Fruit fly (Drosophila melanogaster) whole organism, embryonic: ENCODE results near the gene CG7058.

ENCODE experiments used
- BtbVII ChIP-seq: fragments of 200-800 bp; sonication (Bioruptor generic); optimal IDR thresholded peaks from 3 replicates; lab custom pipeline; 2017; ENCODE audit warnings: missing biosample characterization, mild to moderate bottlenecking, missing genetic modification characterization
- Bteb2 ChIP-seq: fragments of 200-800 bp; sonication (Bioruptor generic); optimal IDR thresholded peaks from 2 replicates; lab custom pipeline; 2016; ENCODE audit warnings: missing biosample characterization, missing genetic modification characterization
- CG13123 ChIP-seq: fragments of 200-800 bp; sonication (Bioruptor generic); optimal IDR thresholded peaks from 2 replicates; lab custom pipeline; 2016; ENCODE audit warnings: missing biosample characterization, missing genetic modification characterization
- CG1529 ChIP-seq: fragments of 200-800 bp; sonication (Bioruptor generic); optimal IDR thresholded peaks from 3 replicates; lab custom pipeline; 2018; ENCODE audit warnings: missing biosample characterization, missing genetic modification characterization
- CG17359 ChIP-seq: fragments of 200-800 bp; sonication (Bioruptor generic); optimal IDR thresholded peaks from 3 replicates; lab custom pipeline; 2018; ENCODE audit warnings: missing biosample characterization, mild to moderate bottlenecking, missing genetic modification characterization, moderate library complexity
- CG1792 ChIP-seq: fragments of 200-800 bp; sonication (Bioruptor generic); optimal IDR thresholded peaks from 2 replicates; lab custom pipeline; 2016; ENCODE audit warnings: missing biosample characterization, missing genetic modification characterization
- CG1832 ChIP-seq: fragments of 200-800 bp; sonication (Bioruptor generic); optimal IDR thresholded peaks from 2 replicates; lab custom pipeline; 2017; ENCODE audit warnings: missing biosample characterization, mild to moderate bottlenecking, missing genetic modification characterization, inconsistent platforms
- CG18764 ChIP-seq: fragments of 200-800 bp; sonication (Bioruptor generic); optimal IDR thresholded peaks from 3 replicates; lab custom pipeline; 2016; ENCODE audit warnings: missing biosample characterization, missing genetic modification characterization
- CG2129 ChIP-seq: fragments of 200-800 bp; sonication (Bioruptor generic); IDR thresholded peaks from 2 replicates; pipeline ENCODE4 v1.3.6; 2022; ENCODE audit warnings: missing biosample characterization, missing genetic modification characterization; ENCODE audit not compliant: partially characterized antibody
- CG30403 ChIP-seq: fragments of 200-800 bp; sonication (Bioruptor generic); optimal IDR thresholded peaks from 3 replicates; lab custom pipeline; 2016; ENCODE audit warnings: missing biosample characterization, missing genetic modification characterization
- CG3163 ChIP-seq: fragments of 200-800 bp; sonication (Bioruptor generic); optimal IDR thresholded peaks from 3 replicates; lab custom pipeline; 2016; ENCODE audit warnings: missing biosample characterization, missing genetic modification characterization
- CG43689 ChIP-seq: fragments of 200-800 bp; sonication (Bioruptor generic); IDR thresholded peaks from 2 replicates; pipeline ENCODE4 v1.3.6; 2022; ENCODE audit warnings: missing biosample characterization, missing genetic modification characterization
- CG7556 ChIP-seq: fragments of 200-800 bp; sonication (Bioruptor generic); optimal IDR thresholded peaks from 2 replicates; lab custom pipeline; 2017; ENCODE audit warnings: missing biosample characterization, mild to moderate bottlenecking, missing genetic modification characterization
- CG7839 ChIP-seq: fragments of 200-800 bp; sonication (Bioruptor generic); optimal IDR thresholded peaks from 3 replicates; lab custom pipeline; 2018; ENCODE audit warnings: missing biosample characterization, mild to moderate bottlenecking, missing genetic modification characterization, moderate library complexity
- Camta ChIP-seq: fragments of 200-800 bp; sonication (Bioruptor generic); optimal IDR thresholded peaks from 2 replicates; lab custom pipeline; 2016; ENCODE audit warnings: missing biosample characterization, missing genetic modification characterization
- Fer2 ChIP-seq: fragments of 200-800 bp; sonication (Bioruptor generic); optimal IDR thresholded peaks from 2 replicates; lab custom pipeline; 2018; ENCODE audit warnings: missing biosample characterization, mild to moderate bottlenecking, missing genetic modification characterization, moderate library complexity
- Fer3 ChIP-seq: fragments of 200-800 bp; sonication (Bioruptor generic); optimal IDR thresholded peaks from 2 replicates; lab custom pipeline; 2018; ENCODE audit warnings: missing biosample characterization, mild to moderate bottlenecking, missing genetic modification characterization, moderate library complexity
- HLH54F ChIP-seq: fragments of 200-800 bp; sonication (Bioruptor generic); optimal IDR thresholded peaks from 3 replicates; lab custom pipeline; 2016; ENCODE audit warnings: missing biosample characterization, missing genetic modification characterization
- HmgD ChIP-seq: fragments of 200-800 bp; sonication (Bioruptor generic); optimal IDR thresholded peaks from 3 replicates; lab custom pipeline; 2016; ENCODE audit warnings: missing biosample characterization, missing genetic modification characterization
- Hr51 ChIP-seq, 2 experiments: fragments of 200-800 bp; sonication (Bioruptor generic); optimal IDR thresholded peaks; 2 replicates in 1 of 2; 3 replicates in 1 of 2; lab custom pipeline; 2016 to 2018; ENCODE audit warnings: missing biosample characterization in 2 of 2, missing genetic modification characterization in 2 of 2, mild to moderate bottlenecking in 1 of 2, moderate library complexity in 1 of 2
- Kr ChIP-seq: fragments of 200-800 bp; sonication (Bioruptor generic); optimal IDR thresholded peaks from 2 replicates; lab custom pipeline; 2017; ENCODE audit warnings: missing biosample characterization, mild to moderate bottlenecking, missing genetic modification characterization
- Mrtf ChIP-seq: fragments of 200-800 bp; sonication (Bioruptor generic); IDR thresholded peaks from 3 replicates; pipeline ENCODE4 v1.3.6; 2022; ENCODE audit warnings: missing biosample characterization, missing genetic modification characterization
- amos ChIP-seq: fragments of 200-800 bp; sonication (Bioruptor generic); IDR thresholded peaks from 2 replicates; pipeline ENCODE4 v1.3.6; 2022; ENCODE audit warnings: missing biosample characterization, missing genetic modification characterization; ENCODE audit not compliant: partially characterized antibody
- ash1 ChIP-seq: fragments of 200-800 bp; sonication (Bioruptor generic); optimal IDR thresholded peaks from 2 replicates; lab custom pipeline; 2018; ENCODE audit warnings: missing biosample characterization, mild to moderate bottlenecking, missing genetic modification characterization
- ato ChIP-seq: fragments of 200-800 bp; sonication (Bioruptor generic); IDR thresholded peaks from 2 replicates; pipeline ENCODE4 v1.3.6; 2022; ENCODE audit warnings: missing biosample characterization, missing genetic modification characterization; ENCODE audit not compliant: partially characterized antibody
- bigmax ChIP-seq: fragments of 200-800 bp; sonication (Bioruptor generic); optimal IDR thresholded peaks from 2 replicates; lab custom pipeline; 2018; ENCODE audit warnings: missing biosample characterization, mild to moderate bottlenecking, missing genetic modification characterization
- croc ChIP-seq: fragments of 200-800 bp; sonication (Bioruptor generic); conservative IDR thresholded peaks from 3 replicates; pipeline ENCODE4 v1.3.6; 2022; ENCODE audit warnings: missing biosample characterization, missing genetic modification characterization
- disco-r ChIP-seq: fragments of 200-800 bp; sonication (Bioruptor generic); optimal IDR thresholded peaks from 2 replicates; lab custom pipeline; 2016; ENCODE audit warnings: missing biosample characterization, missing genetic modification characterization
- ems ChIP-seq: fragments of 200-800 bp; sonication (Bioruptor generic); optimal IDR thresholded peaks from 3 replicates; lab custom pipeline; 2016; ENCODE audit warnings: missing biosample characterization, missing genetic modification characterization
- ftz-f1 ChIP-seq: fragments of 200-800 bp; sonication (Bioruptor generic); optimal IDR thresholded peaks from 2 replicates; lab custom pipeline; 2016; ENCODE audit warnings: missing biosample characterization, missing genetic modification characterization
- gcm2 ChIP-seq: fragments of 200-800 bp; sonication (Bioruptor generic); optimal IDR thresholded peaks from 2 replicates; lab custom pipeline; 2016; ENCODE audit warnings: missing biosample characterization, missing genetic modification characterization
- grau ChIP-seq: fragments of 200-800 bp; optimal IDR thresholded peaks from 3 replicates; lab custom pipeline; 2019; ENCODE audit warnings: missing biosample characterization, mild to moderate bottlenecking, missing genetic modification characterization, moderate library complexity
- grn ChIP-seq: fragments of 200-800 bp; sonication (Bioruptor generic); optimal IDR thresholded peaks from 3 replicates; lab custom pipeline; 2017; ENCODE audit warnings: missing biosample characterization, missing genetic modification characterization
- gsb ChIP-seq: fragments of 200-800 bp; sonication (Bioruptor generic); IDR thresholded peaks from 2 replicates; pipeline ENCODE4 v1.3.6; 2022; ENCODE audit warnings: missing biosample characterization, missing genetic modification characterization
- insv ChIP-seq, 2 experiments: fragments of 200-800 bp; sonication (Bioruptor generic); optimal IDR thresholded peaks; 3 replicates each; lab custom pipeline; 2016 to 2018; ENCODE audit warnings: missing biosample characterization in 2 of 2, missing genetic modification characterization in 2 of 2
- jigr1 ChIP-seq: fragments of 200-800 bp; sonication (Bioruptor generic); IDR thresholded peaks from 3 replicates; pipeline ENCODE4 v1.3.6; 2022; ENCODE audit warnings: missing biosample characterization, missing genetic modification characterization
- jumu ChIP-seq: fragments of 200-800 bp; sonication (Bioruptor generic); optimal IDR thresholded peaks from 3 replicates; lab custom pipeline; 2016; ENCODE audit warnings: missing biosample characterization, missing genetic modification characterization
- lab ChIP-seq: fragments of 200-800 bp; sonication (Bioruptor generic); optimal IDR thresholded peaks from 3 replicates; lab custom pipeline; 2017; ENCODE audit warnings: missing biosample characterization, missing genetic modification characterization, mild to moderate bottlenecking, moderate library complexity, missing genetic modification reagents
- lbe ChIP-seq: fragments of 200-800 bp; sonication (Bioruptor generic); optimal IDR thresholded peaks from 2 replicates; lab custom pipeline; 2016; ENCODE audit warnings: missing biosample characterization, mild to moderate bottlenecking, missing genetic modification characterization
- lilli ChIP-seq: fragments of 200-800 bp; sonication (Bioruptor generic); optimal IDR thresholded peaks from 3 replicates; lab custom pipeline; 2016; ENCODE audit warnings: missing biosample characterization, missing genetic modification characterization
- oc ChIP-seq: fragments of 200-800 bp; sonication (Bioruptor generic); optimal IDR thresholded peaks from 2 replicates; lab custom pipeline; 2018; ENCODE audit warnings: missing biosample characterization, mild to moderate bottlenecking, missing genetic modification characterization, moderate library complexity
- pan ChIP-seq, 4 experiments: fragments of >200 bp in 3 of 4; fragments of 200-800 bp in 1 of 4; sonication (Bioruptor generic) in 1 of 4; optimal IDR thresholded peaks in 3 of 4; IDR thresholded peaks in 1 of 4; 2 replicates each; pipeline versions ENCODE4 v1.3.6 to Lab custom; 2017 to 2022; ENCODE audit warnings: missing biosample characterization in 2 of 4, missing genetic modification characterization in 2 of 4, mixed read lengths in 1 of 4
- peb ChIP-seq: fragments of 200-800 bp; sonication (Bioruptor generic); IDR thresholded peaks from 2 replicates; pipeline ENCODE4 v1.3.6; 2022; ENCODE audit warnings: missing biosample characterization, missing genetic modification characterization
- run ChIP-seq: fragments of 200-800 bp; sonication (Bioruptor generic); optimal IDR thresholded peaks from 3 replicates; lab custom pipeline; 2018; ENCODE audit warnings: missing biosample characterization, mild to moderate bottlenecking, missing genetic modification characterization
- salm ChIP-seq: fragments of 200-800 bp; sonication (Bioruptor generic); optimal IDR thresholded peaks from 2 replicates; lab custom pipeline; 2018; ENCODE audit warnings: missing biosample characterization, mild to moderate bottlenecking, missing genetic modification characterization
- twi ChIP-seq: fragments of 200-800 bp; optimal IDR thresholded peaks from 2 replicates; lab custom pipeline; 2019; ENCODE audit warnings: missing biosample characterization, mild to moderate bottlenecking, missing genetic modification characterization, moderate library complexity
- vfl ChIP-seq: fragments of 200-800 bp; sonication (Bioruptor generic); optimal IDR thresholded peaks from 2 replicates; lab custom pipeline; 2016; ENCODE audit warnings: missing biosample characterization, missing genetic modification characterization
- zfh1 ChIP-seq: fragments of 200-800 bp; sonication (Bioruptor generic); IDR thresholded peaks from 3 replicates; pipeline ENCODE4 v1.3.6; 2022; ENCODE audit warnings: missing biosample characterization, missing genetic modification characterization

Gene CG7058

dm6 chrX:18848338-18849021 lies 42.0 kb downstream of the CG7058 start, which contains the start of gene shop (continued):
- TF ChIP-seq vfl (GFP tag; lab: Kevin White, UChicago) (peak; percentile 67), CG1792 (GFP tag; lab: Kevin White, UChicago) (peak; percentile 54), grn (GFP tag; lab: Kevin White, UChicago) (peak; percentile 42), grau (peak; percentile 92), croc (GFP tag; lab: Robert Waterston, UW) (peak; percentile 50; the same call in 2 of the 3 replicates), lab (peak; percentile 83), Bteb2 (peak; percentile 76), Fer3 (peak; percentile 76), jumu (peak; percentile 61), ems (peak; percentile 68), salm (tag; lab: Kevin White, UChicago) (peak; percentile 75), Fer2 (tag; lab: Kevin White, UChicago) (peak; percentile 71), CG17359 (tag; lab: Kevin White, UChicago) (peak; percentile 78), Kr (GFP tag; lab: Kevin White, UChicago) (no peak), Camta (GFP tag; lab: Kevin White, UChicago) (peak; percentile 63), zfh1 (peak; percentile 76; the same call in 2 of the 3 replicates), BtbVII (GFP tag; lab: Kevin White, UChicago) (peak; percentile 78), HmgD (GFP tag; lab: Kevin White, UChicago) (no peak), run (tag; lab: Kevin White, UChicago) (peak; percentile 66), gcm2 (GFP tag; lab: Kevin White, UChicago) (no peak), Hr51 (GFP tag; optimal IDR thresholded peaks at IDR 0.05; lab: Kevin White, UChicago) (peak; percentile 64 to 89), lbe (GFP tag; lab: Kevin White, UChicago) (peak; percentile 64), gsb (GFP tag; lab: Robert Waterston, UW) (peak; percentile 59; the same call in 1 of the 2 replicates), twi (peak; percentile 76), CG13123 (peak; percentile 72), oc (tag; lab: Kevin White, UChicago) (peak; percentile 28), Mrtf (peak; percentile 51; the same call in 1 of the 3 replicates), disco-r (GFP tag; lab: Kevin White, UChicago) (no peak), ash1 (no peak), CG1832 (no peak), bigmax (no peak), HLH54F (GFP tag; lab: Kevin White, UChicago) (peak; percentile 83), CG3163 (GFP tag; lab: Kevin White, UChicago) (peak; percentile 26), peb (no peak), ato (GFP tag; lab: Robert Waterston, UW) (no peak), pan (optimal IDR thresholded peaks at IDR 0.05; lab: Kevin White, UChicago) (no peak), pan (GFP tag; optimal IDR thresholded peaks at IDR 0.05 in 1 of 2, IDR thresholded peaks at IDR 0.05 in 1 of 2) (peak in 1 of 2 experiments; percentile 77), CG43689 (0 out of 2 replicates have a peak, but pooled peaks have one; percentile 36), CG2129 (GFP tag; lab: Robert Waterston, UW) (no peak), CG7556 (GFP tag; lab: Kevin White, UChicago) (peak; percentile 90), jigr1 (no peak), CG30403 (GFP tag; lab: Kevin White, UChicago) (peak; percentile 95), ftz-f1 (GFP tag; lab: Kevin White, UChicago) (no peak), CG18764 (peak; percentile 72), CG7839 (peak; percentile 91), lilli (GFP tag; lab: Kevin White, UChicago) (peak; percentile 84), amos (GFP tag; lab: Robert Waterston, UW) (peak; percentile 62; the same call in 1 of the 2 replicates), CG1529 (peak; percentile 73), insv (GFP tag; optimal IDR thresholded peaks at IDR 0.05; lab: Kevin White, UChicago) (peak in 1 of 2 experiments; percentile 51)
